Fruit fly (Drosophila melanogaster) Kc167 (cell line): Measurements from ENCODE around the gene CG12496.

Experiments
- Myc ChIP-seq: fragments of >200 bp; optimal IDR thresholded peaks from 2 replicates; lab custom pipeline; 2017; ENCODE audit warnings: missing external identifiers
- h ChIP-seq: fragments of >200 bp; optimal IDR thresholded peaks from 3 replicates; lab custom pipeline; 2018; ENCODE audit warnings: missing external identifiers
- insv ChIP-seq: fragments of >200 bp; optimal IDR thresholded peaks from 3 replicates; lab custom pipeline; 2018; ENCODE audit warnings: missing external identifiers
- psq ChIP-seq: fragments of >200 bp; optimal IDR thresholded peaks from 2 replicates; lab custom pipeline; 2017; ENCODE audit warnings: missing external identifiers

dm6 chrX:2443798-2444197, 33.1 kb upstream of the CG12496 start, which contains the start of gene tko:
- TF ChIP-seq h (lab: Kevin White, UChicago) (no peak), psq (no peak), Myc (lab: Kevin White, UChicago) (no peak), insv (lab: Kevin White, UChicago) (no peak)
